Comparison of ENCODE assay signal across 5 worm cellular contexts in the genomic region with DNA sequence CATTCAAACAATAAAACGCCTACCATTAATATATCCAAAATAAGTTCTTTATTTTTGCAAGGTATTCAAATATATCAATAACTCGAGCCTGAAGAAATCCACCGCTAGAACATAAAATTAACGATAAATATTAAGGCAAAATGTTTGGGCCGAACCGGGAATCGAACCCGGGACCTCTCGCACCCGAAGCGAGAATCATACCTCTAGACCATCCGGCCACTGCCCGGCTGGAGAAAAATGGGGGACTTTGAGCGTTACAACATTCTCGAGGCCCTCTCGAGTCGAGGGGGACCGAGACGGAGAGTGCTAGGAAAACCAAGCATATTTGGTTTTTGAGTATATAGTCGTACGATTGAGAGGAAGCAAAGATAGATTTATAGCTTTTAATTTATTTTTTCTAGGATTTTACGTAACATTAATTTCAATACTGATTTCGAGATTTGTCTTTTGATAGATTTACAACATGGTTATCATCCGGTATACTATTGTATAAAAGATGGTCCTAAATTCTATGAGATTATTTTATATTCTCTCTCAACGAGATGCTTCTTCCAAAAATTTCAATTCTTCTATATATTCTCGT.
TF ChIP-seq lines count a peak whose summit lies in the region.

A gene (plus strand): TSS at position 533 of the 583 bp plus-strand sequence.

TF ChIP-seq in whole organism, L1 larva, 84 proteins besides CTCF, POLR2A, EP300 and RAD21 (continues in another document):
- no peak for TF ChIP-seq nhr-76 (tag; optimal IDR thresholded peaks at IDR 0.05; lab: Kevin White, UChicago)
- no peak for TF ChIP-seq mef-2 (tag; optimal IDR thresholded peaks at IDR 0.05; lab: Kevin White, UChicago)
- peak; percentile 62 for TF ChIP-seq snu-23 (GFP tag; optimal IDR thresholded peaks at IDR 0.05; lab: Kevin White, UChicago)
- TF ChIP-seq alr-1 (tag; optimal IDR thresholded peaks at IDR 0.05; lab: Kevin White, UChicago; ENCODE audit: borderline replicate concordance): no peak
- TF ChIP-seq lin-13 (GFP tag; optimal IDR thresholded peaks at IDR 0.05; lab: Kevin White, UChicago): peak; percentile 1
- TF ChIP-seq F16B12.6 (tag; optimal IDR thresholded peaks at IDR 0.05; lab: Kevin White, UChicago): no peak
- TF ChIP-seq lin-35 (GFP tag; optimal IDR thresholded peaks at IDR 0.05; lab: Kevin White, UChicago): peak; percentile 2 to 36
- TF ChIP-seq fkh-4 (tag; optimal IDR thresholded peaks at IDR 0.05; lab: Kevin White, UChicago; ENCODE audit: borderline replicate concordance): no peak
- no peak for TF ChIP-seq mab-9 (GFP tag; IDR thresholded peaks at IDR 0.05; lab: Robert Waterston, UW)
- no peak for TF ChIP-seq jun-1 (tag; optimal IDR thresholded peaks at IDR 0.05; lab: Kevin White, UChicago)
- peak in 1 of 2 experiments; percentile 23 for TF ChIP-seq mdl-1 (tag; optimal IDR thresholded peaks at IDR 0.05; lab: Kevin White, UChicago)
- no peak for TF ChIP-seq ztf-4 (tag; optimal IDR thresholded peaks at IDR 0.05; lab: Kevin White, UChicago)
- TF ChIP-seq skn-1 (tag; optimal IDR thresholded peaks at IDR 0.05; lab: Kevin White, UChicago): peak; percentile 36
- peak in 1 of 3 experiments; percentile 37 for TF ChIP-seq ceh-82 (tag; optimal IDR thresholded peaks at IDR 0.05; lab: Kevin White, UChicago)
- TF ChIP-seq sup-37 (GFP tag; optimal IDR thresholded peaks at IDR 0.05; lab: Kevin White, UChicago): no peak
- TF ChIP-seq sox-4 (tag; optimal IDR thresholded peaks at IDR 0.05; lab: Kevin White, UChicago): no peak
- TF ChIP-seq nhr-85 (tag; lab: Kevin White, UChicago): no peak

TF ChIP-seq in whole organism, L3 larva, 47 proteins besides CTCF, POLR2A, EP300 and RAD21:
- TF ChIP-seq daf-12 (tag; optimal IDR thresholded peaks at IDR 0.05; lab: Kevin White, UChicago): no peak
- no peak for TF ChIP-seq tbx-2 (tag; optimal IDR thresholded peaks at IDR 0.05; lab: Kevin White, UChicago)
- no peak for TF ChIP-seq nhr-67 (tag; optimal IDR thresholded peaks at IDR 0.05; lab: Kevin White, UChicago)
- peak; percentile 35 for TF ChIP-seq lin-39 (tag; optimal IDR thresholded peaks at IDR 0.05; lab: Kevin White, UChicago)
- peak; percentile 45 for TF ChIP-seq skn-1 (tag; optimal IDR thresholded peaks at IDR 0.05; lab: Kevin White, UChicago)
- peak; percentile 16 for TF ChIP-seq pha-4 (tag; optimal IDR thresholded peaks at IDR 0.05; lab: Kevin White, UChicago)
- peak; percentile 44 for TF ChIP-seq nfya-1 (tag; optimal IDR thresholded peaks at IDR 0.05; lab: Kevin White, UChicago; ENCODE audit: insufficient read depth)
- TF ChIP-seq hmg-11 (tag; optimal IDR thresholded peaks at IDR 0.05; lab: Kevin White, UChicago): peak; percentile 28
- no peak for TF ChIP-seq pqm-1 (tag; optimal IDR thresholded peaks at IDR 0.05; lab: Kevin White, UChicago)
- TF ChIP-seq nhr-25 (tag; optimal IDR thresholded peaks at IDR 0.05; lab: Kevin White, UChicago): no peak
- peak; percentile 8 for TF ChIP-seq egl-5 (tag; optimal IDR thresholded peaks at IDR 0.05; lab: Kevin White, UChicago)

TF ChIP-seq in whole organism, early embryonic, 17 proteins besides CTCF, POLR2A, EP300 and RAD21:
- TF ChIP-seq aly-1 (tag; optimal IDR thresholded peaks at IDR 0.05; lab: Kevin White, UChicago) (peak; percentile 88), flt-1 (GFP tag; IDR thresholded peaks at IDR 0.05; lab: Robert Waterston, UW) (peak; percentile 87), B0310.2 (tag; optimal IDR thresholded peaks at IDR 0.05; lab: Kevin White, UChicago) (peak; percentile 45), ceh-13 (GFP tag; optimal IDR thresholded peaks at IDR 0.05; lab: Kevin White, UChicago) (peak; percentile 69), hnd-1 (tag; optimal IDR thresholded peaks at IDR 0.05; lab: Kevin White, UChicago) (peak; percentile 60), ceh-36 (tag; optimal IDR thresholded peaks at IDR 0.05; lab: Kevin White, UChicago) (peak; percentile 79), ama-1 (optimal IDR thresholded peaks at IDR 0.05; lab: Kevin White, UChicago) (no peak), scrt-1 (GFP tag; IDR thresholded peaks at IDR 0.05; lab: Robert Waterston, UW) (peak; percentile 90), tbx-11 (GFP tag; IDR thresholded peaks at IDR 0.05; lab: Robert Waterston, UW) (peak; percentile 74), tra-4 (tag; optimal IDR thresholded peaks at IDR 0.05; lab: Kevin White, UChicago) (peak; percentile 59), ets-7 (tag; optimal IDR thresholded peaks at IDR 0.05; lab: Kevin White, UChicago) (peak; percentile 58), hmbx-1 (tag; optimal IDR thresholded peaks at IDR 0.05; lab: Kevin White, UChicago) (peak; percentile 48), hmg-4 (GFP tag; optimal IDR thresholded peaks at IDR 0.05; lab: Kevin White, UChicago) (peak; percentile 85), sea-1 (GFP tag; conservative IDR thresholded peaks at IDR 0.05; lab: Robert Waterston, UW) (peak; percentile 89), pes-1 (GFP tag; IDR thresholded peaks at IDR 0.05; lab: Robert Waterston, UW) (peak; percentile 91), F13C5.2 (tag; optimal IDR thresholded peaks at IDR 0.05; lab: Kevin White, UChicago) (peak; percentile 87), tbx-37 (GFP tag; conservative IDR thresholded peaks at IDR 0.05; lab: Robert Waterston, UW) (peak; percentile 80; the same call in 1 of the 2 replicates)
TF ChIP-seq in whole organism, early embryonic: peak in this region for 16.

TF ChIP-seq in whole organism, midembryonic, 9 proteins besides CTCF, POLR2A, EP300 and RAD21:
- peak; percentile 74 for TF ChIP-seq T22C8.4 (GFP tag; IDR thresholded peaks at IDR 0.05; lab: Robert Waterston, UW)
- TF ChIP-seq klf-2 (GFP tag; conservative IDR thresholded peaks at IDR 0.05; lab: Robert Waterston, UW): peak; percentile 77
- TF ChIP-seq ztf-23 (GFP tag; IDR thresholded peaks at IDR 0.05; lab: Robert Waterston, UW): peak; percentile 87
- peak; percentile 93 for TF ChIP-seq tab-1 (GFP tag; IDR thresholded peaks at IDR 0.05; lab: Robert Waterston, UW)
- TF ChIP-seq cog-1 (tag; optimal IDR thresholded peaks at IDR 0.05; lab: Kevin White, UChicago): peak; percentile 80
- peak; percentile 80 for TF ChIP-seq ref-1 (GFP tag; conservative IDR thresholded peaks at IDR 0.05; lab: Robert Waterston, UW)
- peak; percentile 74 for TF ChIP-seq ztf-29 (GFP tag; IDR thresholded peaks at IDR 0.05; lab: Robert Waterston, UW)
- TF ChIP-seq med-1 (GFP tag; optimal IDR thresholded peaks at IDR 0.05; lab: Kevin White, UChicago; ENCODE audit: insufficient read depth): peak; percentile 51
- peak; percentile 91 for TF ChIP-seq flt-1 (GFP tag; IDR thresholded peaks at IDR 0.05; lab: Robert Waterston, UW)

TF ChIP-seq in whole organism, young adult, 124 proteins besides CTCF, POLR2A, EP300 and RAD21 (continues in another document):
- TF ChIP-seq ztf-18 (tag; optimal IDR thresholded peaks at IDR 0.05; lab: Kevin White, UChicago): peak; percentile 52
- TF ChIP-seq ztf-22 (GFP tag; optimal IDR thresholded peaks at IDR 0.05; lab: Kevin White, UChicago): no peak
- peak; percentile 62 for TF ChIP-seq die-1 (tag; optimal IDR thresholded peaks at IDR 0.05; lab: Kevin White, UChicago)
- TF ChIP-seq egrh-3 (GFP tag; IDR thresholded peaks at IDR 0.05; lab: Robert Waterston, UW): 0 out of 2 replicates have a peak, but pooled peaks have one; percentile 9
- no peak for TF ChIP-seq somi-1 (GFP tag; optimal IDR thresholded peaks at IDR 0.05; lab: Kevin White, UChicago)
- TF ChIP-seq ztf-28 (GFP tag; IDR thresholded peaks at IDR 0.05; lab: Robert Waterston, UW): no peak
- TF ChIP-seq pha-4 (tag; optimal IDR thresholded peaks at IDR 0.05; lab: Kevin White, UChicago): no peak
- TF ChIP-seq cebp-1 (GFP tag; IDR thresholded peaks at IDR 0.05; lab: Robert Waterston, UW): no peak
- TF ChIP-seq cebp-1 (tag; optimal IDR thresholded peaks at IDR 0.05; lab: Kevin White, UChicago): no peak
- TF ChIP-seq lir-1 (GFP tag; conservative IDR thresholded peaks at IDR 0.05; lab: Robert Waterston, UW): no peak
- peak; percentile 24 for TF ChIP-seq mxl-1 (tag; optimal IDR thresholded peaks at IDR 0.05; lab: Kevin White, UChicago)
- peak; percentile 13 for TF ChIP-seq snpc-1.3 (tag; optimal IDR thresholded peaks at IDR 0.05; lab: Kevin White, UChicago; ENCODE audit: insufficient read depth)
- peak; percentile 4 for TF ChIP-seq F49E8.2 (tag; optimal IDR thresholded peaks at IDR 0.05; lab: Kevin White, UChicago; ENCODE audit: insufficient read depth)
- TF ChIP-seq F22D6.2 (tag; optimal IDR thresholded peaks at IDR 0.05; lab: Kevin White, UChicago): no peak
- TF ChIP-seq B0035.1 (tag; optimal IDR thresholded peaks at IDR 0.05; lab: Kevin White, UChicago): no peak
- no peak for TF ChIP-seq lag-1 (GFP tag; IDR thresholded peaks at IDR 0.05; lab: Robert Waterston, UW)
- no peak for TF ChIP-seq Y95B8A.8 (GFP tag; IDR thresholded peaks at IDR 0.05; lab: Robert Waterston, UW)
- no peak for TF ChIP-seq nfya-1 (tag; optimal IDR thresholded peaks at IDR 0.05; lab: Kevin White, UChicago; ENCODE audit: borderline replicate concordance, insufficient read depth)
- TF ChIP-seq hmg-20 (GFP tag; IDR thresholded peaks at IDR 0.05; lab: Robert Waterston, UW): no peak
- no peak for TF ChIP-seq ceh-100 (GFP tag; IDR thresholded peaks at IDR 0.05; lab: Robert Waterston, UW)
- no peak for TF ChIP-seq lin-54 (GFP tag; optimal IDR thresholded peaks at IDR 0.05; lab: Kevin White, UChicago)
- TF ChIP-seq sptf-2 (GFP tag; optimal IDR thresholded peaks at IDR 0.05; lab: Kevin White, UChicago): no peak
- TF ChIP-seq rpc-1 (optimal IDR thresholded peaks at IDR 0.05; lab: Kevin White, UChicago): peak; percentile 72
- TF ChIP-seq rpc-1 (tag; optimal IDR thresholded peaks at IDR 0.05; lab: Kevin White, UChicago): peak; percentile 86
- TF ChIP-seq ccch-3 (GFP tag; optimal IDR thresholded peaks at IDR 0.05; lab: Kevin White, UChicago): no peak
- no peak for TF ChIP-seq madf-8 (GFP tag; conservative IDR thresholded peaks at IDR 0.05; lab: Robert Waterston, UW)
- no peak for TF ChIP-seq attf-5 (GFP tag; optimal IDR thresholded peaks at IDR 0.05; lab: Kevin White, UChicago)
- no peak for TF ChIP-seq F10E7.11 (tag; optimal IDR thresholded peaks at IDR 0.05; lab: Kevin White, UChicago)
- TF ChIP-seq F52B5.7 (tag; optimal IDR thresholded peaks at IDR 0.05; lab: Kevin White, UChicago): no peak
- no peak for TF ChIP-seq lin-35 (GFP tag; optimal IDR thresholded peaks at IDR 0.05; lab: Kevin White, UChicago)
- TF ChIP-seq akir-1 (GFP tag; optimal IDR thresholded peaks at IDR 0.05; lab: Kevin White, UChicago): no peak
- no peak for TF ChIP-seq ztf-25 (GFP tag; IDR thresholded peaks at IDR 0.05; lab: Robert Waterston, UW)
- TF ChIP-seq sdz-38 (tag; optimal IDR thresholded peaks at IDR 0.05; lab: Kevin White, UChicago): no peak
- no peak for TF ChIP-seq T26A5.8 (tag; optimal IDR thresholded peaks at IDR 0.05; lab: Kevin White, UChicago)
- no peak for TF ChIP-seq attf-6 (GFP tag; IDR thresholded peaks at IDR 0.05; lab: Robert Waterston, UW)
- TF ChIP-seq ceh-40 (GFP tag; IDR thresholded peaks at IDR 0.05; lab: Robert Waterston, UW): no peak
- no peak for TF ChIP-seq Y79H2A.3 (GFP tag; conservative IDR thresholded peaks at IDR 0.05; lab: Robert Waterston, UW)
